Worm (Caenorhabditis elegans) whole organism, early embryonic: ENCODE data around the gene clec-129.

Experiments
- B0310.2 ChIP-seq: sonication (generic microtip); optimal IDR thresholded peaks from 2 replicates; lab custom pipeline; 2016; ENCODE audit warnings: mild to moderate bottlenecking, missing genetic modification characterization, missing compliant biosample characterization
- F13C5.2 ChIP-seq: sonication (generic microtip); optimal IDR thresholded peaks from 2 replicates; lab custom pipeline; 2017; ENCODE audit warnings: mild to moderate bottlenecking, missing genetic modification characterization, inconsistent platforms, missing compliant biosample characterization
- ama-1 ChIP-seq: fragments of 150-350 bp; optimal IDR thresholded peaks from 2 replicates; lab custom pipeline; 2014
- ceh-13 ChIP-seq: fragments of 200-800 bp; sonication (Bioruptor generic); optimal IDR thresholded peaks from 2 replicates; lab custom pipeline; 2018; ENCODE audit warnings: mild to moderate bottlenecking, missing genetic modification characterization, missing compliant biosample characterization
- ets-7 ChIP-seq: sonication (generic microtip); optimal IDR thresholded peaks from 2 replicates; lab custom pipeline; 2016; ENCODE audit warnings: missing genotype, missing genetic modification characterization, missing compliant biosample characterization
- flt-1 ChIP-seq: fragments of 200-800 bp; sonication (Bioruptor generic); IDR thresholded peaks from 2 replicates; pipeline ENCODE4 v1.3.6; 2022; ENCODE audit warnings: missing genetic modification characterization, missing compliant biosample characterization
- hmbx-1 ChIP-seq: sonication (generic microtip); optimal IDR thresholded peaks from 2 replicates; lab custom pipeline; 2016; ENCODE audit warnings: mild to moderate bottlenecking, missing genetic modification characterization, missing compliant biosample characterization
- hnd-1 ChIP-seq: sonication (generic microtip); optimal IDR thresholded peaks from 2 replicates; lab custom pipeline; 2016; ENCODE audit warnings: missing genetic modification characterization, missing compliant biosample characterization
- tbx-11 ChIP-seq: fragments of 200-800 bp; sonication (Bioruptor generic); IDR thresholded peaks from 2 replicates; pipeline ENCODE4 v1.3.6; 2022; ENCODE audit warnings: missing genetic modification characterization, missing compliant biosample characterization
- tbx-37 ChIP-seq: fragments of 200-800 bp; sonication (Bioruptor generic); conservative IDR thresholded peaks from 2 replicates; pipeline ENCODE4 v1.3.6; 2022; ENCODE audit warnings: missing genetic modification reagents, missing genetic modification characterization, missing compliant biosample characterization

DNA sequence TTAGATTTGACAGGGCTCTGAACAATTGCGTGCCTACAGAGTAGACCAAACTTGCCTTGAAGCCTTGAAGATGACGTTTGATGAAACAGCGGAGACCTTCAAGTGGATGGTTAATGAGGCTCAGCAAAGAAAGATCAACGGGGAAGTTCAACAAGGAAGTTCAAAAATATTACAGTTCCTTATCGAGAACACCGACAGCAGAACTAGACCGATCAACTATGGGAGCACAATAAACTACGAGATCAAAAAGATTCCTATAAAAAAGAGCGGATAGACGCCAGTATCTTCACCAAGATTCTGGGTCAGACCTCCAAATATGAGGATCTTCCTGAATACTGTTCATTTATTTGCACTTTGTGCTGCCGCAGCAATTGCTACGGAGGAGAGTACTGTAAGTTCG lies 8.5 kb downstream of the clec-129 start, which contains the start of gene clec-134:
- TF ChIP-seq F13C5.2 (tag; lab: Kevin White, UChicago) (no peak), B0310.2 (tag; lab: Kevin White, UChicago) (no peak), ama-1 (lab: Kevin White, UChicago) (no peak), ets-7 (tag; lab: Kevin White, UChicago) (no peak), hmbx-1 (tag; lab: Kevin White, UChicago) (no peak), ceh-13 (GFP tag; lab: Kevin White, UChicago) (no peak), tbx-11 (GFP tag; lab: Robert Waterston, UW) (no peak), tbx-37 (GFP tag; lab: Robert Waterston, UW) (no peak), flt-1 (GFP tag; lab: Robert Waterston, UW) (no peak), hnd-1 (tag; lab: Kevin White, UChicago) (no peak)
